Worm (Caenorhabditis elegans): ENCODE data around the gene F41G3.21.

The F41G3.21 gene

DNA sequence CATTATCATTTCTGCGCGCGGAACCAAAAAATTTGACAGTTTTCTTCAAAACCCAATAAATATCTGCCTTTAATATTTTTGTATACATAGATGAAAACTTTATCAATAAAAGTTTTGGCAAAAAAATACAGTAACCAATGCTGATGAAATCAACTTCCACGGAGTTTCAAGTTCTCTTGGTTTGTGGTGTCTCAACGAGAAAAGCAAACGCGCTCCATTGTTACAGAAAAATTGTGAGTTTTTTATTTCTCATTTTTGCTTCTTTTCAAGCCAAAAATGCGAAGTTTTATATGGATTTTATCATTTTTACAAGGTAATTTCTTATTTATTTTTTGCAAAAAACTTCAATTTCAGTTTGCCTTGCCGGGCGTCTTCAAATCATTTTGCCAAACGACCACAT lies 18.1 kb downstream of the F41G3.21 start, which contains the start of gene T14B4.3 (continued):
- TF ChIP-seq blmp-1 (tag; optimal IDR thresholded peaks at IDR 0.05) (peak; percentile 61), fkh-8 (tag; optimal IDR thresholded peaks at IDR 0.05) (peak; percentile 56), mep-1 (tag; optimal IDR thresholded peaks at IDR 0.05) (peak; percentile 57), fkh-4 (tag; optimal IDR thresholded peaks at IDR 0.05; ENCODE audit: borderline replicate concordance) (no peak), lin-39 (tag; optimal IDR thresholded peaks at IDR 0.05) (no peak), mdl-1 (tag; optimal IDR thresholded peaks at IDR 0.05) (peak in 1 of 2 experiments; percentile 35), ceh-90 (tag; optimal IDR thresholded peaks at IDR 0.05) (no peak)

DNA sequence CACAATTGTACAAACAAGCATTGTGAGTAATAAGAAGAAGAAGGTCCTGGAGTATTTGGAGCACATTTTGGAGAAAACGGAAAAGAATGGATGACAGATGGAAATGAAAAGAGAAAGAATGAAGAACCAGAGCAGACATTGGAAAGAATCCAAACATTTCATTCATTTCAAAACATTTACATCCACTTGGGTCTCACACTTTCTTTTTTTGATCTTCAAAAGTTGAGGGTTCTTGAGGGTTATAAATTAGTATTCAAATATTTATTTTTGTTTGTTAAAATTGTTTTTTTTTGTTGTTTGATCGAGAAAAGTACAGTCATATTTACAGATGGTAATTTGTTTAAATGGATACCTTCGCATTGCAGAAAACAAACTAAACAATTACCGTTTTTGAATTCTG lies 19.0 kb downstream of the F41G3.21 start, which contains the start of gene T14B4.9:
TSS of gene T14B4.9 (minus strand) at position 101 of the 400 bp plus-strand sequence.
- no peak for TF ChIP-seq nhr-76 (tag; optimal IDR thresholded peaks at IDR 0.05)
- no peak for TF ChIP-seq dsc-1 (tag; optimal IDR thresholded peaks at IDR 0.05)
- no peak for TF ChIP-seq ceh-90 (tag; optimal IDR thresholded peaks at IDR 0.05)
- no peak for TF ChIP-seq C04F5.9 (tag; optimal IDR thresholded peaks at IDR 0.05)
- TF ChIP-seq xbp-1 (tag; optimal IDR thresholded peaks at IDR 0.05), result no peak
- TF ChIP-seq mef-2 (tag; optimal IDR thresholded peaks at IDR 0.05), result no peak
- TF ChIP-seq elt-3 (tag; optimal IDR thresholded peaks at IDR 0.05), result no peak
- no peak for TF ChIP-seq mab-9 (GFP tag; IDR thresholded peaks at IDR 0.05)
- TF ChIP-seq lin-14 (GFP tag; optimal IDR thresholded peaks at IDR 0.05), result no peak
- no peak for TF ChIP-seq isw-1 (GFP tag; IDR thresholded peaks at IDR 0.05)

DNA sequence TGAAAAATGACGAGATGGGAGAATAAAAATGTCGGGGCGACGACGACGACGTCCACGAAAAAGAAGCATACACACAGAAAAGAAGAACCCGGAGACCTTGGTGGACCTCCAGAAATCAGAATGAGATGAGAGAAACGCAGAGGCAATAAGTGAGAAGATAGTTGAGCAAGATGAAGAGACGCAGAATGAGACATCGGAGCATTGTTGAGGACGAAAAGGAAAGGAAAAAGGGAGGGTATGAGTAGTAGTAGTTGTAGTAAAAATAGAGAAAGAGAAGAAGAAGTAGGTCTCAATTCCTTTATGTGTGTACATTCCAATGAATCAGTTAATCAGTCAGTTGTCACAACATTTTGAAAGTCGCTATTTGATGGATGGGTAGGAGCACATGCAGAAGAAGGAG lies 23.4 kb downstream of the F41G3.21 start, which contains the start of gene T14B4.8:
TSS of gene T14B4.8 (minus strand) at position 60 of the 400 bp plus-strand sequence.
- TF ChIP-seq lin-14 (GFP tag; optimal IDR thresholded peaks at IDR 0.05), result peak; percentile 69
- TF ChIP-seq isw-1 (GFP tag; IDR thresholded peaks at IDR 0.05), result peak; percentile 6; the same call in 1 of the 2 replicates
- TF ChIP-seq ceh-82 (tag; optimal IDR thresholded peaks at IDR 0.05), result peak in 1 of 3 experiments; percentile 32
- no peak for TF ChIP-seq ztf-11 (tag; optimal IDR thresholded peaks at IDR 0.05)
- peak; percentile 33 for TF ChIP-seq fkh-10 (GFP tag; optimal IDR thresholded peaks at IDR 0.05)
- TF ChIP-seq aly-2 (tag; optimal IDR thresholded peaks at IDR 0.05), result no peak
- TF ChIP-seq ama-1 (optimal IDR thresholded peaks at IDR 0.05), result no peak
- peak; percentile 33 for TF ChIP-seq nhr-71 (tag; optimal IDR thresholded peaks at IDR 0.05)
- peak in 1 of 2 experiments; percentile 11 for TF ChIP-seq lin-35 (GFP tag; optimal IDR thresholded peaks at IDR 0.05)
- TF ChIP-seq efl-1 (optimal IDR thresholded peaks at IDR 0.05), result peak; percentile 13 to 41
- peak in 1 of 2 experiments; percentile 50 for TF ChIP-seq efl-1 (GFP tag; optimal IDR thresholded peaks at IDR 0.05 in 1 of 2)
- TF ChIP-seq lsy-2 (tag; optimal IDR thresholded peaks at IDR 0.05), result peak in 1 of 2 experiments; percentile 27
- TF ChIP-seq sptf-1 (tag; optimal IDR thresholded peaks at IDR 0.05), result no peak
- TF ChIP-seq rnt-1 (tag; optimal IDR thresholded peaks at IDR 0.05), result peak; percentile 17

DNA sequence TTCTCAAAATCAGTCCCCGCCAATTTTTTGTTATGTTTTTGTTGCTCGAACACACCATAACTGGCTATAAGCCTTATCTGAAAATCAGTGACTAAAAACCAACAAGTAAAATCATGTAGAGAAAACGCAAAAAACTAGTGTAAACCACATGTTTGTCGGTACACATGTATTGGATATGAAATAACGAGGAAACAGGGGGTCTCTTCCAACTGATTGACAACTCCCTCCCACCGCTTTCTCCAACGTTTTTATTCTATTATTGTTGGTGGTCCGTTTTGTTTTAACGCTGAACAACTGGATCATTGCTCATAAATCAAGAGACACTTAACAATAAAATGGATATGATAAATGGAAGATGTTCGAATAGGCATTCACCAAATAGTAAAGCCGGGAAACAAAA lies 25.9 kb downstream of the F41G3.21 start:
- TF ChIP-seq lin-13 (GFP tag; optimal IDR thresholded peaks at IDR 0.05) (no peak), lin-14 (GFP tag; optimal IDR thresholded peaks at IDR 0.05) (peak; percentile 32), zag-1 (tag; optimal IDR thresholded peaks at IDR 0.05) (no peak), C34B4.2 (tag; optimal IDR thresholded peaks at IDR 0.05) (no peak), skn-1 (tag; optimal IDR thresholded peaks at IDR 0.05) (no peak), ztf-4 (tag; optimal IDR thresholded peaks at IDR 0.05) (no peak), lir-3 (tag; optimal IDR thresholded peaks at IDR 0.05; ENCODE audit: poor library complexity) (no peak), lin-15B (tag; optimal IDR thresholded peaks at IDR 0.05) (no peak), dsc-1 (tag; optimal IDR thresholded peaks at IDR 0.05) (peak; percentile 52), alr-1 (tag; optimal IDR thresholded peaks at IDR 0.05; ENCODE audit: borderline replicate concordance) (no peak), unc-130 (tag; optimal IDR thresholded peaks at IDR 0.05) (no peak), nhr-237 (tag; optimal IDR thresholded peaks at IDR 0.05) (no peak), nhr-28 (tag; optimal IDR thresholded peaks at IDR 0.05) (no peak), ceh-63 (GFP tag; optimal IDR thresholded peaks at IDR 0.05) (no peak)

All from whole organism, L1 larva.